Fruit fly (Drosophila melanogaster) whole organism: ENCODE measurements around the gene CG9541.

Source experiments
- CG8478 ChIP-seq: fragments of >200 bp; optimal IDR thresholded peaks from 2 replicates; lab custom pipeline; 2018; ENCODE audit warnings: inconsistent platforms
- Dll ChIP-seq: fragments of >200 bp; optimal IDR thresholded peaks from 2 replicates; lab custom pipeline; 2017
- EcR ChIP-seq, 2 experiments: fragments of >200 bp; optimal IDR thresholded peaks; 2 replicates each; lab custom pipeline; 2017; ENCODE audit warnings: missing biosample characterization in 2 of 2, missing genetic modification characterization in 2 of 2, missing genetic modification reagents in 2 of 2
- pan ChIP-seq: fragments of >200 bp; optimal IDR thresholded peaks from 2 replicates; lab custom pipeline; 2017
- psq ChIP-seq: fragments of >200 bp; optimal IDR thresholded peaks from 2 replicates; lab custom pipeline; 2017
- usp ChIP-seq: fragments of >200 bp; optimal IDR thresholded peaks from 2 replicates; lab custom pipeline; 2017; ENCODE audit warnings: missing biosample characterization, missing genetic modification characterization, mixed read lengths

The CG9541 gene

DNA sequence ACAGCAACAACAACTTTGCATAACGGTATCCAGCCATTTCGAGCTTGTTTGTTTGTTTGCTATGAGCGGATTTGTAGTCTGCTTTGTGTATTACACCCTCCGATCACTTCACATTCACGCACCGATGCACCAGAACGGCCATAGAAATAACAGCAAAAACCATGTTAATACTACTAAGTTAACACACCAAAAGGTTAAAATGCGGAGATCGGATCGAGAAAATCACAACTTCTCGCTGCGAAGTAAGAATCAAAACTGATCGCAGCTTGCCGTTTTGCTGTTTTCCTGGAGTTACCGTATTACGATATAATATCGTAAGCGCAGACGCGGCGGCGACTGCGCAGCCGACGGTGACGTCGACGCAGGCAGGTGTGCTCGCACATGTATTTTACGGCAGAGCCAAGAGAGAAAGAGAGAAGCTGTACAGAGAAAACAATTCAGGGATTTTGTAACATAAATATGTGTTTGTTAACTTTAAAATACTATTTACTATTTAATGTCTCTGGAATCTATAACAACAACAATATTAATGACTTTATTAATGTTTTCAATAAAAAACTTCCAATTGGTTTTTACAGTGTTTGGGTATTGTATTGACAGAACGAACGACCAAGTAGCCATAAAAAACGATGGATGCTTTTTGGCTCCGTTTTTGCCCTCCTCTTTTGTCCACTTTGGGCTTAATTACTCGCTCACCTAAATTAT, 9.5 kb upstream of the CG9541 start, which contains the start of gene CG13101:
Gene CG13101 (minus strand): TSS at position 259 of the 705 bp plus-strand sequence.
- no peak for TF ChIP-seq psq

- TF ChIP-seq psq (no peak), CG8478 (lab: Kevin White, UChicago) (no peak), EcR (GFP tag; optimal IDR thresholded peaks at IDR 0.05; lab: Kevin White, UChicago) (no peak), Dll (no peak), pan (lab: Kevin White, UChicago) (no peak), usp (GFP tag; lab: Kevin White, UChicago) (no peak)
These were observed 7.5 kb upstream of the CG9541 start for dm6 chr2L:8982584-8983302.

dm6 chr2L:8980359-8980758, 5.1 kb upstream of the CG9541 start, which contains the start of gene CG18662:
CG18662 (plus strand) TSS chr2L:8980659.
- TF ChIP-seq usp (GFP tag; lab: Kevin White, UChicago) = no peak
- TF ChIP-seq psq = no peak

DNA sequence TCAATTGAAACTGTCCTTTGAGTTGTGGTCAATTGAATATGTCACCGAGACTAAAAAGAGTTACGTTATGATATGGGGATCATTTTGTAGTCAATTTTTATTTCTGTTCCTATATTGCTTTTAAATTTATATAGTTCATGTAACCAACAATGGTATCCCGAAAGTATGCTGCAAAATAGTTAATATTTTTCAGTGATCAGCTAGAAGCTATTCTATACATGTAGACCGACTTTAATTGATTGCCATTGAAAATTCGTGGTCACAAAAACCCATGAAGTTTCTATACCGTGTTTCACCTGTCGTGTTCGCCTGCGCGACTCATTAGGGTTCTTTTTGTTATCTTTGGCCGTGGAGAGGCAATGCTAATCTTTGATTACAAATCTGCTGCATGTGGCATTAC, 722 bp downstream of the CG9541 start:
- TF ChIP-seq CG8478 (lab: Kevin White, UChicago) (no peak), Dll (no peak), EcR (GFP tag; optimal IDR thresholded peaks at IDR 0.05; lab: Kevin White, UChicago) (no peak), psq (no peak), usp (GFP tag; lab: Kevin White, UChicago) (no peak), pan (lab: Kevin White, UChicago) (no peak)

DNA sequence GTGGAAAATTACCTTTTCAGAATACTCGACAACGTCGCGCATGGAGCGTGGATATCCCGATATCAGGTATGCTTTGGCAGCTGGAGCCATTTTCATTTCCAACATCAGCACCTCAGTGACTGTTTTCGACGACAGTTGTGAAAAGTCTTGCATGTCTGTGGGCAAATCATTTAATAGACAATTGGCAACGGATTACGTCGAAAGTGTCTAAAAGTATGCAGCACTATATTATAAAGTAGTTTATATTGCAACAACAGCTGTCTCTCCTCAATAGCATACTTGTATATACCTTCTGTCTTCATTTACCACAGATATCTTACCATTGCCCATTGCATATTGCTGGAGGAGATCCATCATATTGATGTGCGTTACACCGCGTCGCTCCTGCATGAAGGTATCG, 2.3 kb downstream of the CG9541 start:
- TF ChIP-seq CG8478 (lab: Kevin White, UChicago) (no peak), Dll (no peak), psq (no peak), pan (lab: Kevin White, UChicago) (no peak), EcR (GFP tag; optimal IDR thresholded peaks at IDR 0.05; lab: Kevin White, UChicago) (no peak), usp (GFP tag; lab: Kevin White, UChicago) (no peak)

DNA sequence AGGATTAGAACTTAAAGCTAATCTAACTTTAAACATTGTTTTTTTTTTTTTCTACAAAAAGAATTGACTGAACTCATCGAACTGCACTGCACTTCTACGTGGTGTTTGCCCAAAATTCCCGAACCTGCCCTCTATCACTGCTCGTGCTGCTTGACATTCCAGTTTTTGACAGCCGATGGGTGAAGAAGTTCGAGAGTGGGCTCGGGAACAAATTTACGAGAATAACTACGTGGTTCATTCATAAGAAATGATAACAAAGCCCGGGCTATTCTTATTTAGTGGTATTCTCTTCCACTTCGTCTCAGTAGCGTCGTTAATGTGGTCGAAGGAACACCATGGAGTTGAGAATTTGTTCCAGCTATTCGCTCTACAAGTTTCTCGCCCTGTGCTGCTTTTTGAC, 8.0 kb downstream of the CG9541 start, which contains the start of gene CG18088:
Gene CG18088 (plus strand): TSS at position 301 of the 400 bp plus-strand sequence.
- TF ChIP-seq usp (GFP tag; lab: Kevin White, UChicago) = no peak
- TF ChIP-seq CG8478 (lab: Kevin White, UChicago) = no peak
- no peak for TF ChIP-seq pan (lab: Kevin White, UChicago)
- no peak for TF ChIP-seq Dll
- no peak for TF ChIP-seq EcR (GFP tag; optimal IDR thresholded peaks at IDR 0.05; lab: Kevin White, UChicago)
- no peak for TF ChIP-seq psq

DNA sequence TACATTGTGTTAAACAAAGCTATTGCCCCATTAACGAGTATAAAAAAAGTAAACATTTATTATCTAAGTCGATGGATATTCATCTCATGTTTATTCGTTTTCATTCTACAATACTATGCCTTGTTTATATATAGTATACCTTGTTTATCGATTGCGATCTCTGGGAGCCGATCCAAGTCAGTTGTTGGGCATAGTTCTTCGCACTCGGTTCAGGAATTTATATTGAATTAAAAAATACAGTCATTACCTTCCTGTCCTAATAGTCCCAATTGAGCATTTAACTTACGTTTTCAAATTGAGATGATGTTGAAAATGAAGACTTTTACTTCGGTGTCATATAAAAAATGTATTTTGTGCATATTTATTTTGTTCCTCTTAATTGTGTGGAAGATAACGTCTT, 10.6 kb downstream of the CG9541 start, which contains the start of gene CG32984:
Gene CG32984 (plus strand): TSS at position 301 of the 400 bp plus-strand sequence.
- no peak for TF ChIP-seq usp (GFP tag; lab: Kevin White, UChicago)
- no peak for TF ChIP-seq Dll
- TF ChIP-seq pan (lab: Kevin White, UChicago) = no peak
- TF ChIP-seq CG8478 (lab: Kevin White, UChicago) = no peak
- TF ChIP-seq EcR (GFP tag; optimal IDR thresholded peaks at IDR 0.05; lab: Kevin White, UChicago) = no peak
- TF ChIP-seq psq = no peak

- TF ChIP-seq pan (lab: Kevin White, UChicago) (no peak), usp (GFP tag; lab: Kevin White, UChicago) (no peak), CG8478 (lab: Kevin White, UChicago) (no peak), psq (no peak), EcR (GFP tag; optimal IDR thresholded peaks at IDR 0.05; lab: Kevin White, UChicago) (no peak), Dll (no peak)
These were observed 13.0 kb downstream of the CG9541 start, which contains the start of the genes CG9525 and CG32985 for dm6 chr2L:8962254-8962653. CG9525 (minus strand) TSS chr2L:8962354. CG32985 (plus strand) TSS chr2L:8962533.

DNA sequence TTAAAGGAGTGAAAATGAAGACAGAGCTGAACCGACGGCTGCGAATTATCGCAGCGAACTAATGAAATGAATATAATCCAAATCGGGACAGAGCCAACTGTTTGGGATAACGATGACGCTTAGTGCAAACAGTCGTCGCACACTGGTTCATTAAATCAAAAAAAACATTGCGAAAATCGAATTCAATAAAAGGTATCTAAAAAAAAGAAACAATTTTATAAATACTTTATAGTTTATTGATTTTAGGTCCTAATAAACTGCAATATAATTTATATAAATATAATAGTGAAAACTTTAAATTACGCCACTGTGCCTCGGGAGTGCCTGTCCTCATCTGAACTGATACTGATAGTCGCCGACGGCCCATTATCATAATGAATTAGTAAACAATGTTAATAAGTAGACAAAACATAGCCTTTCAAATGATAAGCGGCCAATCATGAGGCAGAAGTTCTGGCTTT, 16.2 kb downstream of the CG9541 start, which contains the start of gene CG31886:
Gene CG31886 (minus strand): TSS at position 51 of the 461 bp plus-strand sequence.
- TF ChIP-seq Dll (no peak), pan (lab: Kevin White, UChicago) (no peak), usp (GFP tag; lab: Kevin White, UChicago) (no peak), psq (no peak), EcR (GFP tag; optimal IDR thresholded peaks at IDR 0.05; lab: Kevin White, UChicago) (no peak), CG8478 (lab: Kevin White, UChicago) (no peak)

- no peak for TF ChIP-seq pan (lab: Kevin White, UChicago)
- TF ChIP-seq Dll = no peak
- TF ChIP-seq psq = no peak
- TF ChIP-seq CG8478 (lab: Kevin White, UChicago) = no peak
These were observed 17.2 kb downstream of the CG9541 start for dm6 chr2L:8958046-8958497.

- no peak for TF ChIP-seq psq
- no peak for TF ChIP-seq EcR (GFP tag; optimal IDR thresholded peaks at IDR 0.05; lab: Kevin White, UChicago)
- TF ChIP-seq pan (lab: Kevin White, UChicago) = no peak
- TF ChIP-seq Dll = no peak
- TF ChIP-seq CG8478 (lab: Kevin White, UChicago) = no peak
- TF ChIP-seq usp (GFP tag; lab: Kevin White, UChicago) = no peak
These were observed 18.1 kb downstream of the CG9541 start for dm6 chr2L:8957152-8957551.

DNA sequence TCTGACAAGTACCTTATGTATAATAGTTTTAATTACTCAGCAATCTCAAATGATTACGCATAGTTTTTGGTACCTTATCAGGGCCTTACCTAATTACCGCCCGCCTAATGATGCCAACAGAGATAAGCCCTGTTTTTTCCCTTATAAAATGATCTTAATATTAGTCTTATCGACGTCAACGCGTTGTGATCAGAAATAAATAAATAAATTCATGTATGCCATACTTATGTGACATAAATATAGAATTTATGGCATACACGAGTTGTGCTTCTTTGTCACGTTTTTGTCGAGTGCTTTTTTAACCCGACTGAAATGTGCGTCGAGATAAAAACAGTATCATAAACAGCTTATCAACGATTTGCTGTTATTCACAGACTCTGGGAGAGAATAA, 18.9 kb downstream of the CG9541 start:
- TF ChIP-seq Dll = no peak
